Worm (Caenorhabditis elegans): ENCODE results near the gene tag-89.
A peak's percentile ranks its signal among the peaks of the same experiment; 100 is the strongest.

tag-89 gene

ce11 chrIV:11401482-11401881 lies 7.1 kb downstream of the tag-89 start:
- TF ChIP-seq aly-2 (tag; optimal IDR thresholded peaks at IDR 0.05) (no peak), ceh-82 (tag; optimal IDR thresholded peaks at IDR 0.05) (no peak), snpc-4 (tag; optimal IDR thresholded peaks at IDR 0.05) (no peak), crh-2 (tag; optimal IDR thresholded peaks at IDR 0.05) (no peak), ZK546.5 (tag; optimal IDR thresholded peaks at IDR 0.05) (no peak), Y55F3AM.14 (GFP tag; optimal IDR thresholded peaks at IDR 0.05) (no peak), nhr-10 (tag; optimal IDR thresholded peaks at IDR 0.05) (no peak), nhr-77 (tag; optimal IDR thresholded peaks at IDR 0.05) (no peak)

- TF ChIP-seq sma-3 (GFP tag; optimal IDR thresholded peaks at IDR 0.05) (no peak), gmeb-1 (tag; optimal IDR thresholded peaks at IDR 0.05) (no peak), Y55F3AM.14 (GFP tag; optimal IDR thresholded peaks at IDR 0.05) (no peak), egl-27 (tag; optimal IDR thresholded peaks at IDR 0.05) (no peak), nhr-23 (tag; optimal IDR thresholded peaks at IDR 0.05) (no peak)
Observed at ce11 chrIV:11403288-11403991, 9.1 kb downstream of the tag-89 start, which contains the start of the genes memi-3 and cyp-31A2. Gene memi-3 (minus strand): TSS chrIV:11403338. Gene cyp-31A2 (plus strand): TSS chrIV:11403961.

DNA sequence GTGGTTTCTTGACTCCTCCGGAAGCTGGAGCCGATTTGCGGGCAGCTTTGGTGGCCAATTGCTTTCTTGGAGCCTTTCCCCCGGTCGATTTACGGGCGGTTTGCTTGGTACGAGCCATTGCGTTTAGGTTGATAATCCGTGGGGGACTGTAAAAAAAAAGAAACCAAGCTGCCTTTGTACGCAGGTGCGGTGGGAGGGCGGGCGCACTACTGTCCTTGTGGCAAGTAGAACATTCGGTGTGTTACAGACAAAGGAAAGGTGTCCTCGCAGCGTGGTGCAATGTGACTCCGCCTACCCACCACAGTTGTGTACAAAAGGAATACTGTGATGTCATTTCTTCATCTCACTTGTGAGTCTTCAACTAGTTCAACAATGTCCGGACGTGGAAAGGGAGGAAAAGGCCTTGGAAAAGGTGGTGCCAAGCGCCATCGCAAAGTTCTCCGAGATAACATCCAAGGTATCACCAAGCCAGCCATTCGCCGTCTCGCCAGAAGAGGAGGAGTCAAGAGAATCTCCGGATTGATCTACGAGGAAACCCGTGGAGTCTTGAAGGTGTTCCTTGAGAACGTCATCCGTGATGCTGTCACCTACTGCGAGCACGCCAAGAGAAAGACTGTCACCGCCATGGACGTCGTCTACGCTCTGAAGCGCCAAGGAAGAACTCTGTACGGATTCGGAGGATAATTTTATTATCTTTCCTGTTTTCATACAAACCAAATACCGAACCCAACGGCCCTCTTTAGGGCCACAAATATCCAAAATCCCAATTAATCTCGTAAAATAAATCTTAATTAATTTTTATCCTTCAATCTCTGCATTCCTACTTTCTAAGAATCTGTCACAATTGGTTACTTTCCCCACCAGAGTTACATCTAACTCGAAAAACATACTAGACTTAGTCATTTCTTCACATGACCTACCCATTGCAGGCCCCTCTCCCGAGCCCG lies 12.7 kb downstream of the tag-89 start, which contains the start of the genes his-63 and his-64:
his-63 (minus strand) TSS at position 118 of the 947 bp plus-strand sequence.
his-64 (plus strand) TSS at position 373 of the 947 bp plus-strand sequence.
- peak; percentile 14 for TF ChIP-seq ceh-16 (tag; optimal IDR thresholded peaks at IDR 0.05)

- TF ChIP-seq sem-4 (tag; optimal IDR thresholded peaks at IDR 0.05) (no peak), ztf-11 (tag; optimal IDR thresholded peaks at IDR 0.05) (no peak), nhr-77 (tag; optimal IDR thresholded peaks at IDR 0.05) (no peak), R02D3.7 (tag; optimal IDR thresholded peaks at IDR 0.05) (no peak), gmeb-1 (tag; optimal IDR thresholded peaks at IDR 0.05) (no peak), fos-1 (tag; optimal IDR thresholded peaks at IDR 0.05) (no peak), F13H6.1 (tag; optimal IDR thresholded peaks at IDR 0.05) (no peak), nhr-6 (tag; optimal IDR thresholded peaks at IDR 0.05) (no peak), unc-62 (GFP tag; optimal IDR thresholded peaks at IDR 0.05) (no peak), elt-3 (tag; optimal IDR thresholded peaks at IDR 0.05) (no peak), mbf-1 (tag; optimal IDR thresholded peaks at IDR 0.05) (no peak), lin-13 (GFP tag; optimal IDR thresholded peaks at IDR 0.05) (no peak), ama-1 (optimal IDR thresholded peaks at IDR 0.05) (no peak), nhr-12 (tag; optimal IDR thresholded peaks at IDR 0.05) (no peak), snpc-4 (tag; optimal IDR thresholded peaks at IDR 0.05) (no peak), elt-1 (tag; optimal IDR thresholded peaks at IDR 0.05) (no peak), unc-39 (tag; optimal IDR thresholded peaks at IDR 0.05) (no peak), nhr-11 (tag; optimal IDR thresholded peaks at IDR 0.05) (no peak), ZK546.5 (tag; optimal IDR thresholded peaks at IDR 0.05) (no peak)
Observed at ce11 chrIV:11410084-11410483, 15.7 kb downstream of the tag-89 start, which contains the start of gene gfat-2. Gene gfat-2 (plus strand): TSS chrIV:11410228.

ce11 chrIV:11414920-11415319 lies 20.6 kb downstream of the tag-89 start, which contains the start of gene F22B3.10:
Gene F22B3.10 (minus strand): TSS chrIV:11415020.
- TF ChIP-seq lin-13 (GFP tag; optimal IDR thresholded peaks at IDR 0.05) (no peak), nhr-11 (tag; optimal IDR thresholded peaks at IDR 0.05) (no peak), sma-3 (GFP tag; optimal IDR thresholded peaks at IDR 0.05) (no peak), elt-3 (tag; optimal IDR thresholded peaks at IDR 0.05) (no peak), nhr-25 (tag; optimal IDR thresholded peaks at IDR 0.05) (no peak), ztf-11 (tag; optimal IDR thresholded peaks at IDR 0.05) (no peak), lin-39 (tag; optimal IDR thresholded peaks at IDR 0.05) (no peak), fos-1 (tag; optimal IDR thresholded peaks at IDR 0.05) (no peak), aly-2 (tag; optimal IDR thresholded peaks at IDR 0.05) (no peak), mab-5 (tag; optimal IDR thresholded peaks at IDR 0.05) (no peak), ama-1 (optimal IDR thresholded peaks at IDR 0.05) (no peak)
